Fruit fly (Drosophila melanogaster) whole organism, adult: Measurements from ENCODE around the gene Ythdf.

ENCODE experiments used
- CG11617 ChIP-seq: fragments of 200-800 bp; sonication (Bioruptor generic); optimal IDR thresholded peaks from 2 replicates; lab custom pipeline; 2017; ENCODE audit warnings: mild to moderate bottlenecking, missing biosample characterization, missing genetic modification reagents, missing genetic modification characterization
- Mnt ChIP-seq: fragments of 200-800 bp; sonication (Bioruptor generic); optimal IDR thresholded peaks from 2 replicates; lab custom pipeline; 2016; ENCODE audit warnings: missing biosample characterization, mild to moderate bottlenecking, missing genetic modification characterization
- kay ChIP-seq: fragments of 200-800 bp; sonication (Bioruptor generic); peaks from one replicate; lab custom pipeline; 2016; ENCODE audit warnings: missing biosample characterization, missing genetic modification characterization, borderline replicate concordance
- ovo ChIP-seq: fragments of 200-800 bp; sonication (Bioruptor generic); optimal IDR thresholded peaks from 2 replicates; lab custom pipeline; 2016; ENCODE audit warnings: missing biosample characterization, missing genetic modification characterization

DNA sequence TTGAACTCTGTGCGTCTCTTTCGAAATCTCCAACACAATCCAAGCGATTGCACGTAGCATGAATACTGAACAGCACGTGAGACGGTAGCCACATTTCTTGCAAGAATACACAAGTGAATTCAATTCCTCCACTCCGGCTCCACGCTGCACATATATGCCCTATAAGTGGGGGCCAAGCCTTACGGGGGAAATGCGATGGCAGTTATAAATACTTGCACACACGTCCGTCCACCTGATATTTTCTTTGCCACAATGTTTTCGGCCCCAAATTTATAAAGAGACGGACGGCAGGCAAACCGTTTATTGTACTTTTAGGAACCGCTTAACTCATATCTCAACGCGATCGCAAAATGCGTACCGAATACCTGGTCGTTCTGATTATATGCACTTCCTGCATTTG lies 7.0 kb upstream of the Ythdf start, which contains the start of gene CG11786:
- no peak for TF ChIP-seq kay
- TF ChIP-seq Mnt (GFP tag; lab: Kevin White, UChicago), result no peak
- TF ChIP-seq ovo, result no peak
- no peak for TF ChIP-seq CG11617 (GFP tag; lab: Kevin White, UChicago)
